Worm (Caenorhabditis elegans): ENCODE data around the gene cla-1.

The cla-1 gene

ce11 chrIV:7588631-7589030 lies at the start of gene cla-1:
Gene cla-1, plus strand, starts transcription at chrIV:7588931.
- no peak for TF ChIP-seq akir-1 (GFP tag; optimal IDR thresholded peaks at IDR 0.05)
- no peak for TF ChIP-seq let-526 (GFP tag; IDR thresholded peaks at IDR 0.05)
- no peak for TF ChIP-seq sdz-38 (tag; optimal IDR thresholded peaks at IDR 0.05)
- TF ChIP-seq F57A8.1 (GFP tag; optimal IDR thresholded peaks at IDR 0.05) = no peak
- TF ChIP-seq bed-2 (GFP tag; IDR thresholded peaks at IDR 0.05) = no peak
- TF ChIP-seq madf-10 (tag; optimal IDR thresholded peaks at IDR 0.05) = no peak
- no peak for TF ChIP-seq pbrm-1 (GFP tag; IDR thresholded peaks at IDR 0.05)
- no peak for TF ChIP-seq snpc-1.1 (tag; optimal IDR thresholded peaks at IDR 0.05; ENCODE audit: insufficient read depth)
- no peak for TF ChIP-seq B0261.1 (tag; optimal IDR thresholded peaks at IDR 0.05)
- TF ChIP-seq ztf-22 (GFP tag; optimal IDR thresholded peaks at IDR 0.05) = no peak
- no peak for TF ChIP-seq sea-2 (GFP tag; IDR thresholded peaks at IDR 0.05)
- no peak for TF ChIP-seq lin-54 (GFP tag; optimal IDR thresholded peaks at IDR 0.05)

DNA sequence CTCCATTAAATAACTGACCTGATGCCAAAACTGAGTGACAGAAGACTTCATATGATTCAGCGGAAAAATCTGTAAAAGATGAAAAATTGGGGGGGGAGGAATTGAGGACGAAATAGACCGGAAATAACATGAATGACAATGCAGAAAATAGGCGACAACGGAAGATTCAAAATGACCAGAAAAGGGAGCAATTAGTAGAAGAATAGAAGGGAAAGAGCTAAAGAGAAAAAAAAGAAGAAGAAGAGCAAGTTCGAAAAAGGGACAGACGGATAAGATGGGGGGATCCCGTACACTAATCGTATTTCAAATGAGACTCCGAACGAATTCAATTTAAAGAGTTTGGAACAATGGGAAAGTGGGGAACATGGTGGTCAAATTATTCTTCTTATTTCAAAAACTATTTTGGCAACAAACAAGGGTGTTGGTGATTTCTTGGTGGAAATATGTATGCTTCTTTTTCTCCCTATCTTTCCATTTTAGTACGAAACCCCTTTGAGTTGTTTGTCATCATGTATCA lies 46.2 kb upstream of the cla-1 start, which contains the start of gene R05G6.10:
TSS of gene R05G6.10 (minus strand) at position 51 of the 517 bp plus-strand sequence.
- TF ChIP-seq ceh-58 (GFP tag; IDR thresholded peaks at IDR 0.05) = no peak
- TF ChIP-seq Y79H2A.3 (GFP tag; conservative IDR thresholded peaks at IDR 0.05) = no peak
- TF ChIP-seq dox-1 (GFP tag; IDR thresholded peaks at IDR 0.05) = no peak
- no peak for TF ChIP-seq Y67H2A.10 (GFP tag; conservative IDR thresholded peaks at IDR 0.05)
- TF ChIP-seq C06A6.2 (GFP tag; conservative IDR thresholded peaks at IDR 0.05) = no peak
- TF ChIP-seq hlh-26 (GFP tag; conservative IDR thresholded peaks at IDR 0.05) = no peak
- no peak for TF ChIP-seq unc-130 (GFP tag; optimal IDR thresholded peaks at IDR 0.05)
- no peak for TF ChIP-seq nhr-27 (tag; optimal IDR thresholded peaks at IDR 0.05)
- TF ChIP-seq attf-6 (GFP tag; IDR thresholded peaks at IDR 0.05) = no peak
- no peak for TF ChIP-seq lir-1 (GFP tag; conservative IDR thresholded peaks at IDR 0.05)

- TF ChIP-seq ama-1 (optimal IDR thresholded peaks at IDR 0.05) (no peak), ama-1 (GFP tag; optimal IDR thresholded peaks at IDR 0.05) (peak in 1 of 2 experiments; percentile 11), him-1 (tag; optimal IDR thresholded peaks at IDR 0.05) (peak; percentile 70), hrde-1 (tag; optimal IDR thresholded peaks at IDR 0.05; ENCODE audit: borderline replicate concordance) (peak; percentile 37), unc-130 (GFP tag; optimal IDR thresholded peaks at IDR 0.05) (no peak), K12H6.12 (tag; optimal IDR thresholded peaks at IDR 0.05) (no peak), snpc-4 (GFP tag; optimal IDR thresholded peaks at IDR 0.05) (no peak), snpc-4 (tag; optimal IDR thresholded peaks at IDR 0.05) (no peak)
These were observed 45.1 kb upstream of the cla-1 start for ce11 chrIV:7543662-7544061.

DNA sequence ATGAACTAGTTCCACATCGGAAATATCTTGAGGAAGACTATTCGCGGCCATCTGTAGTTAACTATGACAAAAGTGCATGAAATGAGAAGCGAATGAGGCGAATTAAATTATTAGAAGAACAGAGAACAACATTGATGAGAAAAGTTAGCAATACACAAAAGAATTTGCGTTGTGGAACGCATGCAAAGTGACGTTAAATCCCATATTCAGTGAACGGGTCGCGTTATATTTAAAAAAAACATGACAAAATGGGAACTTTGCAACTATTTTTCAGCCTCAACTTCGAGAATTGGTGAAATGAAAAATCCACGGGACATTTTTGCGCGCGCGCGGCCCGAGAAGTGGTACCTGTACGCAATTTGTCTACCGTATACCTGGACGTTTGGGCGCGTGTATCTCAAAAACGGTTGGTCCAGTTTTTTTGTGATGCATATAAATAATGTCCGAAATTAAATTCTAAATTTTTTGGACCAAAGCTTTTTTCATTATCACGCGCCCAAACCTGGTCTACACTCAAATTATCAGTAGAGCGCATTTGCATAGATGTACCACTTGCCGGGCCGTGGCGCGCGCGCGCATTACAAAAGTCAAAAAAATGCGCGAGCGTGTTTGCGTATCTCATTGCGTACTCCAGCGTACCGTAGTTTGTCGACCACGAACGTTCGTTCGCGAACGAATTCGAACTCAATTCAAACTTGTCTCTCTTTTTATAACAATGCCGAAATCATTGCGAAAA lies 40.7 kb upstream of the cla-1 start, which contains the start of the genes cdd-2 and oef-1:
TSS of gene cdd-2 (minus strand) at position 51 of the 736 bp plus-strand sequence.
TSS of gene oef-1 (plus strand) at position 575 of the 736 bp plus-strand sequence.
- TF ChIP-seq snpc-4 (GFP tag; optimal IDR thresholded peaks at IDR 0.05) (no peak), snpc-4 (tag; optimal IDR thresholded peaks at IDR 0.05) (peak in 3 of 4 experiments; percentile 18 to 61 (median 48)), ztf-28 (GFP tag; IDR thresholded peaks at IDR 0.05) (peak; percentile 96), tlf-1 (GFP tag; optimal IDR thresholded peaks at IDR 0.05) (peak; percentile 85), ceh-40 (GFP tag; IDR thresholded peaks at IDR 0.05) (no peak), Y95B8A.8 (GFP tag; IDR thresholded peaks at IDR 0.05) (peak; percentile 95), zim-3 (tag; optimal IDR thresholded peaks at IDR 0.05) (no peak), Y67H2A.10 (GFP tag; conservative IDR thresholded peaks at IDR 0.05) (peak; percentile 56; the same call in 1 of the 2 replicates), madf-6 (GFP tag; IDR thresholded peaks at IDR 0.05) (peak; percentile 98), nhr-80 (tag; optimal IDR thresholded peaks at IDR 0.05) (no peak), rcor-1 (GFP tag; IDR thresholded peaks at IDR 0.05) (peak; percentile 84), dpl-1 (GFP tag; optimal IDR thresholded peaks at IDR 0.05) (peak; percentile 65), tbp1 (GFP tag; optimal IDR thresholded peaks at IDR 0.05) (peak; percentile 53), F33H1.4 (GFP tag; IDR thresholded peaks at IDR 0.05) (peak; percentile 85), B0035.1 (tag; optimal IDR thresholded peaks at IDR 0.05) (no peak), ceh-91 (GFP tag; IDR thresholded peaks at IDR 0.05) (peak; percentile 99), B0336.3 (GFP tag; IDR thresholded peaks at IDR 0.05) (peak; percentile 69; the same call in 1 of the 2 replicates), lir-1 (GFP tag; conservative IDR thresholded peaks at IDR 0.05) (peak; percentile 87), Y53G8AR.9 (GFP tag; conservative IDR thresholded peaks at IDR 0.05) (peak; percentile 77; the same call in 1 of the 2 replicates)

Measured in whole organism, young adult.